Worm (Caenorhabditis elegans): Measurements from ENCODE around the gene wdr-20.

DNA sequence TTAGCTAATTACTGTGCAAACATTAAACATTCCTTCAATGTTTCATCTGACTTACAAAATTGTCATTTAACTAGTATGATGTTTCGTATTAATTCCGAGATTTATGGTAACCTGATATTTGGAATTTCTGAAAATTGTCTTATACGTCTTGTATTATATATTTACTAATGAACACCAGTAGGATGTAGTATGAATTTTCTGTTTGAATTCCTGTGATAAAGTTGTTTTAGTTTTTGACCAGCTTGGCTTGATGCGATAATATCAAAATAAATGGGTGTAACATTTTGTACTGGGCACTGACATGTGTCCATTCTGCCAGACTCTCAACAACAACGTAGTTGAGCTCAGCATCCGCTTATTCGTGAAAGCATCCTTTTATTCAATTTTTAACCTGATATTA is 49.1 kb downstream of the wdr-20 start, which contains the start of gene R04B5.6:
- TF ChIP-seq nhr-12 (tag; optimal IDR thresholded peaks at IDR 0.05), result no peak
- TF ChIP-seq unc-39 (tag; optimal IDR thresholded peaks at IDR 0.05), result no peak
- TF ChIP-seq pha-4 (tag; optimal IDR thresholded peaks at IDR 0.05), result no peak
- TF ChIP-seq lin-15B (tag; optimal IDR thresholded peaks at IDR 0.05), result no peak
